Fruit fly (Drosophila melanogaster) whole organism, pupa: ENCODE measurements around the gene SerRS-m.

Experiments
- CG12605 ChIP-seq: fragments of 200-800 bp; sonication (Bioruptor generic); IDR thresholded peaks from 2 replicates; pipeline ENCODE4 v1.3.6; 2022; ENCODE audit warnings: missing biosample characterization, missing genetic modification characterization
- CG14655 ChIP-seq: fragments of 200-800 bp; sonication (Bioruptor generic); optimal IDR thresholded peaks from 3 replicates; lab custom pipeline; 2017; ENCODE audit warnings: mild to moderate bottlenecking, missing biosample characterization, missing genetic modification reagents, missing genetic modification characterization
- CG17806 ChIP-seq: fragments of 200-800 bp; sonication (Bioruptor generic); optimal IDR thresholded peaks from 2 replicates; lab custom pipeline; 2018; ENCODE audit warnings: missing biosample characterization, mild to moderate bottlenecking, missing genetic modification characterization, moderate library complexity
- CG34367 ChIP-seq: fragments of 200-800 bp; sonication (Bioruptor generic); optimal IDR thresholded peaks from 2 replicates; lab custom pipeline; 2018; ENCODE audit warnings: missing biosample characterization, mild to moderate bottlenecking, missing genetic modification characterization
- EcR ChIP-seq: fragments of 200-800 bp; sonication (Bioruptor generic); optimal IDR thresholded peaks from 3 replicates; lab custom pipeline; 2019; ENCODE audit warnings: missing biosample characterization, missing genetic modification characterization, mild to moderate bottlenecking, moderate library complexity, missing genetic modification reagents
- Ets98B ChIP-seq: fragments of 200-800 bp; sonication (Bioruptor generic); IDR thresholded peaks from 2 replicates; pipeline ENCODE4 v1.3.6; 2022; ENCODE audit warnings: missing biosample characterization, missing genetic modification characterization
- Snoo ChIP-seq: fragments of 200-800 bp; sonication (Bioruptor generic); optimal IDR thresholded peaks from 3 replicates; lab custom pipeline; 2017; ENCODE audit warnings: missing biosample characterization, mild to moderate bottlenecking, missing genetic modification characterization, inconsistent platforms

DNA sequence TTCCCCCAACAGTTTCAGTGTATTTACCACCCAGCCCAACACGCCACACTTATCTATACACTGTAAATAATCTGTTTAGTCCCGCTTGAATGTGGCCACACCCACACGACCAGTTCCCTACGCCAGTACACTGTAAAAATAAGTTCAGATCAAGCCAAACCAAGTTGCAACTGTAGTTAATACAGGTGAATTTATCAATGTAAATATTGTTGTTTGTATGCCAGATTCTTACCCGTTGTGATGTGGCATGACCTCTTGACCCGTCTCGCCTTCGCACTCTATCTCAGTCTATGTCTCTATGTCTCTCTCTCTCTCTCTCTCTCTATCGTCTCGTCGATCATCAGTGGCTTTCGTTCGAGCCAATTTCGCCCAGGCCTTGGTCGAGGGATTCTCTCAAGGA lies 26.6 kb upstream of the SerRS-m start:
- TF ChIP-seq CG17806: no peak
- no peak for TF ChIP-seq Snoo (tag; lab: Kevin White, UChicago)
- no peak for TF ChIP-seq EcR
- no peak for TF ChIP-seq CG34367 (tag; lab: Kevin White, UChicago)
- TF ChIP-seq Ets98B (GFP tag; lab: Robert Waterston, UW): no peak
- TF ChIP-seq CG14655 (GFP tag; lab: Kevin White, UChicago): no peak
- TF ChIP-seq CG12605 (GFP tag; lab: Robert Waterston, UW): no peak
